Worm (Caenorhabditis elegans) whole organism, midembryonic: ENCODE results near the gene lido-10.

ENCODE experiments used
- T22C8.4 ChIP-seq: fragments of 200-800 bp; sonication (Bioruptor generic); IDR thresholded peaks from 2 replicates; pipeline ENCODE4 v1.3.6; 2022; ENCODE audit warnings: missing genetic modification characterization, missing compliant biosample characterization
- cog-1 ChIP-seq: sonication (generic microtip); optimal IDR thresholded peaks from 2 replicates; lab custom pipeline; 2016; ENCODE audit warnings: missing genetic modification characterization, missing compliant biosample characterization
- flt-1 ChIP-seq: fragments of 200-800 bp; sonication (Bioruptor generic); IDR thresholded peaks from 2 replicates; pipeline ENCODE4 v1.3.6; 2022; ENCODE audit warnings: missing genetic modification characterization, missing compliant biosample characterization
- klf-2 ChIP-seq: fragments of 200-800 bp; sonication (Bioruptor generic); conservative IDR thresholded peaks from 2 replicates; pipeline ENCODE4 v1.3.6; 2022; ENCODE audit warnings: missing genetic modification reagents, missing genetic modification characterization, missing compliant biosample characterization
- med-1 ChIP-seq: sonication (generic microtip); optimal IDR thresholded peaks from 2 replicates; lab custom pipeline; 2017; ENCODE audit warnings: missing genetic modification characterization, mild to moderate bottlenecking, missing compliant biosample characterization, antibody characterized with exemption, missing genetic modification reagents; ENCODE audit not compliant: insufficient read depth
- ref-1 ChIP-seq: fragments of 200-800 bp; sonication (Bioruptor generic); conservative IDR thresholded peaks from 2 replicates; pipeline ENCODE4 v1.3.6; 2022; ENCODE audit warnings: missing genetic modification reagents, missing genetic modification characterization, missing compliant biosample characterization
- tab-1 ChIP-seq: fragments of 200-800 bp; sonication (Bioruptor generic); IDR thresholded peaks from 2 replicates; pipeline ENCODE4 v1.3.6; 2022; ENCODE audit warnings: missing genetic modification characterization, missing compliant biosample characterization
- ztf-23 ChIP-seq: fragments of 200-800 bp; sonication (Bioruptor generic); IDR thresholded peaks from 2 replicates; pipeline ENCODE4 v1.3.6; 2022; ENCODE audit warnings: missing genetic modification reagents, missing genetic modification characterization, missing compliant biosample characterization
- ztf-29 ChIP-seq: fragments of 200-800 bp; sonication (Bioruptor generic); IDR thresholded peaks from 2 replicates; pipeline ENCODE4 v1.3.6; 2022; ENCODE audit warnings: missing genetic modification reagents, missing genetic modification characterization, missing compliant biosample characterization

lido-10 gene

ce11 chrII:2973940-2974402 is 28.3 kb upstream of the lido-10 start:
- TF ChIP-seq ref-1 (GFP tag; lab: Robert Waterston, UW), result 0 out of 2 replicates have a peak, but pooled peaks have one; percentile 11
- TF ChIP-seq tab-1 (GFP tag; lab: Robert Waterston, UW), result no peak
- TF ChIP-seq ztf-23 (GFP tag; lab: Robert Waterston, UW), result peak; percentile 68; the same call in 1 of the 2 replicates
- peak; percentile 79 for TF ChIP-seq flt-1 (GFP tag; lab: Robert Waterston, UW)
- no peak for TF ChIP-seq ztf-29 (GFP tag; lab: Robert Waterston, UW)
- peak; percentile 67 for TF ChIP-seq cog-1 (tag; lab: Kevin White, UChicago)

ce11 chrII:2975561-2976230 is 26.6 kb upstream of the lido-10 start:
- TF ChIP-seq ref-1 (GFP tag; lab: Robert Waterston, UW), result no peak
- TF ChIP-seq cog-1 (tag; lab: Kevin White, UChicago), result no peak
- no peak for TF ChIP-seq ztf-29 (GFP tag; lab: Robert Waterston, UW)
- no peak for TF ChIP-seq klf-2 (GFP tag; lab: Robert Waterston, UW)
- no peak for TF ChIP-seq med-1 (GFP tag; lab: Kevin White, UChicago)
- no peak for TF ChIP-seq ztf-23 (GFP tag; lab: Robert Waterston, UW)
- no peak for TF ChIP-seq tab-1 (GFP tag; lab: Robert Waterston, UW)
- no peak for TF ChIP-seq flt-1 (GFP tag; lab: Robert Waterston, UW)
- TF ChIP-seq T22C8.4 (GFP tag; lab: Robert Waterston, UW), result no peak

- no peak for TF ChIP-seq klf-2 (GFP tag; lab: Robert Waterston, UW)
- TF ChIP-seq tab-1 (GFP tag; lab: Robert Waterston, UW), result no peak
- TF ChIP-seq ztf-23 (GFP tag; lab: Robert Waterston, UW), result no peak
- TF ChIP-seq ref-1 (GFP tag; lab: Robert Waterston, UW), result no peak
- TF ChIP-seq T22C8.4 (GFP tag; lab: Robert Waterston, UW), result no peak
- TF ChIP-seq flt-1 (GFP tag; lab: Robert Waterston, UW), result no peak
Observed at ce11 chrII:2976597-2976996, 25.7 kb upstream of the lido-10 start, which contains the start of gene nhr-88. Gene nhr-88, plus strand, starts transcription at chrII:2976639.

ce11 chrII:2977652-2978051 is 24.7 kb upstream of the lido-10 start:
- TF ChIP-seq ztf-23 (GFP tag; lab: Robert Waterston, UW) (no peak), ztf-29 (GFP tag; lab: Robert Waterston, UW) (no peak), klf-2 (GFP tag; lab: Robert Waterston, UW) (no peak), tab-1 (GFP tag; lab: Robert Waterston, UW) (no peak), cog-1 (tag; lab: Kevin White, UChicago) (no peak), T22C8.4 (GFP tag; lab: Robert Waterston, UW) (no peak), ref-1 (GFP tag; lab: Robert Waterston, UW) (no peak), flt-1 (GFP tag; lab: Robert Waterston, UW) (no peak), med-1 (GFP tag; lab: Kevin White, UChicago) (no peak)

ce11 chrII:2979061-2979460 is 23.2 kb upstream of the lido-10 start:
- TF ChIP-seq ztf-29 (GFP tag; lab: Robert Waterston, UW) (peak; percentile 47; the same call in 1 of the 2 replicates), ztf-23 (GFP tag; lab: Robert Waterston, UW) (no peak)

ce11 chrII:2984383-2984782 is 17.9 kb upstream of the lido-10 start:
- TF ChIP-seq ztf-29 (GFP tag; lab: Robert Waterston, UW), result no peak
- no peak for TF ChIP-seq cog-1 (tag; lab: Kevin White, UChicago)
- TF ChIP-seq ref-1 (GFP tag; lab: Robert Waterston, UW), result no peak

DNA sequence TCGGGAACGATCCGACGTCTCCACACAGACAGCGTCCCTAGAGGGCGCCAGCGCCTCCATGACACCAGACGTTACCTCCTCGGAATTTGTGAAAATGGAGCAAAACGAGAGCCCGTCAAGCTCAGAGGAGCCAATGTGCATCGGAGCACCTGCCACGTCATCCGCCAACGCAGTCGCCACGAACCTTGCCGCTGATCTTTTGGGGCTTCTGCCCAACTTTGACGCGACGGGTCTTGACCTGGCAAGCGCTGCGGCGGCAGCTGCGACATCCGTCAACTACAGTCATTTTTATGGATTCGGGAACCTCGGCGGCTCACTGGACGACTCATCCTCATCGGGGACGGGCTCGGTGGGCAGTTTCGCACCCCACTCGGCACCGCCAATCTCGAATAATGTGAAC is 16.9 kb upstream of the lido-10 start:
- TF ChIP-seq ztf-29 (GFP tag; lab: Robert Waterston, UW) (no peak), tab-1 (GFP tag; lab: Robert Waterston, UW) (0 out of 2 replicates have a peak, but pooled peaks have one; percentile 58), ztf-23 (GFP tag; lab: Robert Waterston, UW) (no peak), klf-2 (GFP tag; lab: Robert Waterston, UW) (no peak), flt-1 (GFP tag; lab: Robert Waterston, UW) (no peak), ref-1 (GFP tag; lab: Robert Waterston, UW) (no peak), T22C8.4 (GFP tag; lab: Robert Waterston, UW) (no peak), cog-1 (tag; lab: Kevin White, UChicago) (no peak)

ce11 chrII:2985935-2986498 is 16.3 kb upstream of the lido-10 start:
- TF ChIP-seq ref-1 (GFP tag; lab: Robert Waterston, UW) (no peak), flt-1 (GFP tag; lab: Robert Waterston, UW) (no peak), cog-1 (tag; lab: Kevin White, UChicago) (no peak), klf-2 (GFP tag; lab: Robert Waterston, UW) (no peak), T22C8.4 (GFP tag; lab: Robert Waterston, UW) (no peak), ztf-29 (GFP tag; lab: Robert Waterston, UW) (no peak)

DNA sequence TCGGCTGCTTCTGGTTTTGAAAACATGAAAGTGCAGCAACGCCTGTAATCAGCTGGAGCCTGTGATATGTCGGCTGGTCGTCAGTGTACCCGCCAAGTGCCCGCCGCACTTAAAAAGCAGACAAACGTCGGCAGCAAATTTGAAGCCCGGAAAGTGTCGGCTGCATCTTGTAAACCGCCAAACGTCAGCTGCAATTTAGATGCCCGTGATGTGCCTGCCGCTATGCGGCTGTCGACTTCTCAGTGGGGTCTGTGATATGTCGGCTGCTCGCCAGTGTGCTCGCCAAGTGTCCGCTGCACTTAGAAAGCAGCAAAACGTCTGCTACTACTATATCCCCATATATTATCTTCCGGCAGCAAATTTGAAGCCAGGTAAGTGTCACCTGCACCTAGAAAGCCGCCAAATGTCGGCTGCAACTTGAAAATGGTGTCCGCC is 15.2 kb upstream of the lido-10 start:
- no peak for TF ChIP-seq flt-1 (GFP tag; lab: Robert Waterston, UW)
- TF ChIP-seq klf-2 (GFP tag; lab: Robert Waterston, UW), result 0 out of 2 replicates have a peak, but pooled peaks have one; percentile 12
